Worm (Caenorhabditis elegans) whole organism, midembryonic: ENCODE data around the gene C27F2.6.

Experiments used
- med-1 ChIP-seq: sonication (generic microtip); optimal IDR thresholded peaks from 2 replicates; lab custom pipeline; 2017; ENCODE audit warnings: missing genetic modification characterization, mild to moderate bottlenecking, missing compliant biosample characterization, antibody characterized with exemption, missing genetic modification reagents; ENCODE audit not compliant: insufficient read depth
- ztf-29 ChIP-seq: fragments of 200-800 bp; sonication (Bioruptor generic); IDR thresholded peaks from 2 replicates; pipeline ENCODE4 v1.3.6; 2022; ENCODE audit warnings: missing genetic modification reagents, missing genetic modification characterization, missing compliant biosample characterization

- TF ChIP-seq ztf-29 (no peak), med-1 (GFP tag; lab: Kevin White, UChicago) (no peak)
Measured at ce11 chrIII:4952970-4953369, 27.3 kb downstream of the C27F2.6 start.
